Worm (Caenorhabditis elegans) whole organism, L1 larva: Measurements from ENCODE around the gene ZC8.6.

Experiments
- C34B4.2 ChIP-seq: sonication (generic microtip); optimal IDR thresholded peaks from 2 replicates; lab custom pipeline; 2017; ENCODE audit warnings: mild to moderate bottlenecking, missing genetic modification characterization, missing compliant biosample characterization
- aha-1 ChIP-seq: fragments of 150-350 bp; optimal IDR thresholded peaks from 2 replicates; lab custom pipeline; 2014; ENCODE audit warnings: missing biosample characterization, missing genetic modification characterization
- blmp-1 ChIP-seq: fragments of 150-350 bp; optimal IDR thresholded peaks from 2 replicates; lab custom pipeline; 2014; ENCODE audit warnings: missing biosample characterization, missing genetic modification characterization
- ceh-63 ChIP-seq: fragments of 200-800 bp; sonication (Bioruptor generic); optimal IDR thresholded peaks from 2 replicates; lab custom pipeline; 2018; ENCODE audit warnings: mild to moderate bottlenecking, missing genetic modification characterization, missing compliant biosample characterization
- ceh-82 ChIP-seq, 3 experiments: fragments of 150-350 bp in 1 of 3; sonication (generic microtip) in 2 of 3; optimal IDR thresholded peaks; 2 replicates each; lab custom pipeline; 2014 to 2017; ENCODE audit warnings: missing biosample characterization in 3 of 3, missing genetic modification characterization in 3 of 3
- efl-1 ChIP-seq, 4 experiments: fragments of 150-350 bp; optimal IDR thresholded peaks in 3 of 4; peaks in 1 of 4; 1 replicate in 1 of 4; 2 replicates in 3 of 4; lab custom pipeline; 2014; ENCODE audit warnings: missing biosample characterization in 2 of 4, missing genetic modification characterization in 2 of 4, missing genetic modification reagents in 2 of 4
- efl-3 ChIP-seq: fragments of 200-800 bp; sonication (Bioruptor generic); optimal IDR thresholded peaks from 2 replicates; lab custom pipeline; 2018; ENCODE audit warnings: mild to moderate bottlenecking, missing genetic modification characterization, missing compliant biosample characterization
- egl-27 ChIP-seq, 2 experiments: fragments of 150-350 bp in 1 of 2; sonication (generic microtip); optimal IDR thresholded peaks; 3 replicates each; lab custom pipeline; 2017 to 2018; ENCODE audit warnings: missing biosample characterization in 2 of 2, missing genetic modification characterization in 2 of 2, missing genetic modification reagents in 2 of 2
- elt-2 ChIP-seq: sonication (generic microtip); optimal IDR thresholded peaks from 2 replicates; lab custom pipeline; 2016; ENCODE audit warnings: missing genetic modification characterization, mild to moderate bottlenecking, inconsistent platforms, missing compliant biosample characterization, missing genetic modification reagents
- ets-5 ChIP-seq: fragments of 200-800 bp; sonication (Bioruptor generic); IDR thresholded peaks from 2 replicates; pipeline ENCODE4 v1.3.6; 2022; ENCODE audit warnings: missing genetic modification characterization, missing compliant biosample characterization
- fkh-10 ChIP-seq: sonication (generic microtip); optimal IDR thresholded peaks from 2 replicates; lab custom pipeline; 2017; ENCODE audit warnings: missing biosample characterization, missing genetic modification reagents, missing genetic modification characterization
- fkh-8 ChIP-seq: sonication (generic microtip); optimal IDR thresholded peaks from 2 replicates; lab custom pipeline; 2016; ENCODE audit warnings: mild to moderate bottlenecking, missing genetic modification characterization, missing compliant biosample characterization
- fos-1 ChIP-seq: fragments of 150-350 bp; optimal IDR thresholded peaks from 2 replicates; lab custom pipeline; 2014; ENCODE audit warnings: missing biosample characterization, missing genetic modification characterization
- hlh-17 ChIP-seq: fragments of 200-800 bp; sonication (Bioruptor generic); optimal IDR thresholded peaks from 2 replicates; lab custom pipeline; 2018; ENCODE audit warnings: missing genetic modification characterization, mild to moderate bottlenecking, missing compliant biosample characterization, moderate library complexity, borderline replicate concordance
- hlh-4 ChIP-seq: sonication (generic microtip); optimal IDR thresholded peaks from 2 replicates; lab custom pipeline; 2016; ENCODE audit warnings: mild to moderate bottlenecking, missing genetic modification characterization, missing compliant biosample characterization
- isw-1 ChIP-seq: fragments of 200-800 bp; sonication (Bioruptor generic); IDR thresholded peaks from 2 replicates; pipeline ENCODE4 v1.3.6; 2022; ENCODE audit warnings: missing genetic modification characterization, missing compliant biosample characterization
- jun-1 ChIP-seq: fragments of 150-350 bp; optimal IDR thresholded peaks from 2 replicates; lab custom pipeline; 2014; ENCODE audit warnings: missing biosample characterization, missing genetic modification reagents, missing genetic modification characterization
- lin-14 ChIP-seq: fragments of 200-800 bp; sonication (Bioruptor generic); optimal IDR thresholded peaks from 2 replicates; lab custom pipeline; 2018; ENCODE audit warnings: mild to moderate bottlenecking, missing genetic modification characterization, moderate library complexity, missing compliant biosample characterization
- lin-35 ChIP-seq, 2 experiments: fragments of 150-350 bp; optimal IDR thresholded peaks; 2 replicates each; lab custom pipeline; 2014; ENCODE audit warnings: missing biosample characterization in 2 of 2, missing genetic modification characterization in 2 of 2, missing genetic modification reagents in 2 of 2
- lir-3 ChIP-seq: sonication (generic microtip); optimal IDR thresholded peaks from 2 replicates; lab custom pipeline; 2016; ENCODE audit warnings: mild to moderate bottlenecking, missing genetic modification characterization, moderate library complexity, missing compliant biosample characterization; ENCODE audit not compliant: poor library complexity
- mab-9 ChIP-seq: fragments of 200-800 bp; sonication (Bioruptor generic); IDR thresholded peaks from 2 replicates; pipeline ENCODE4 v1.3.6; 2022; ENCODE audit warnings: missing genetic modification reagents, missing genetic modification characterization, missing compliant biosample characterization
- mef-2 ChIP-seq: fragments of 150-350 bp; optimal IDR thresholded peaks from 2 replicates; lab custom pipeline; 2014; ENCODE audit warnings: missing biosample characterization, missing genetic modification characterization
- mep-1 ChIP-seq: fragments of 150-350 bp; optimal IDR thresholded peaks from 2 replicates; lab custom pipeline; 2014; ENCODE audit warnings: missing biosample characterization, missing genetic modification characterization
- nhr-12 ChIP-seq: sonication (generic microtip); optimal IDR thresholded peaks from 2 replicates; lab custom pipeline; 2017; ENCODE audit warnings: missing biosample characterization, missing genetic modification characterization
- nhr-20 ChIP-seq: sonication (generic microtip); optimal IDR thresholded peaks from 2 replicates; lab custom pipeline; 2016; ENCODE audit warnings: mild to moderate bottlenecking, missing genetic modification characterization, missing compliant biosample characterization
- nhr-28 ChIP-seq: fragments of 150-350 bp; optimal IDR thresholded peaks from 2 replicates; lab custom pipeline; 2014; ENCODE audit warnings: missing biosample characterization, missing genetic modification characterization
- nhr-71 ChIP-seq: sonication (generic microtip); optimal IDR thresholded peaks from 2 replicates; lab custom pipeline; 2016; ENCODE audit warnings: mild to moderate bottlenecking, missing genetic modification characterization, moderate library complexity, missing compliant biosample characterization
- nhr-77 ChIP-seq: fragments of 150-350 bp; optimal IDR thresholded peaks from 2 replicates; lab custom pipeline; 2014; ENCODE audit warnings: missing biosample characterization, missing genetic modification characterization
- nhr-85 ChIP-seq: sonication (generic microtip); peaks from one replicate; lab custom pipeline; 2016; ENCODE audit warnings: missing genetic modification characterization, inconsistent platforms, missing compliant biosample characterization
- pag-3 ChIP-seq: sonication (generic microtip); optimal IDR thresholded peaks from 2 replicates; lab custom pipeline; 2017; ENCODE audit warnings: missing genetic modification characterization, mild to moderate bottlenecking, missing compliant biosample characterization, antibody characterized with exemption, borderline replicate concordance; ENCODE audit not compliant: insufficient read depth
- rnt-1 ChIP-seq: sonication (generic microtip); optimal IDR thresholded peaks from 2 replicates; lab custom pipeline; 2016; ENCODE audit warnings: mild to moderate bottlenecking, missing genetic modification characterization, moderate library complexity, missing compliant biosample characterization
- skn-1 ChIP-seq: fragments of 150-350 bp; optimal IDR thresholded peaks from 2 replicates; lab custom pipeline; 2014; ENCODE audit warnings: missing biosample characterization, missing genetic modification characterization
- snpc-4 ChIP-seq: fragments of 150-350 bp; optimal IDR thresholded peaks from 2 replicates; lab custom pipeline; 2014; ENCODE audit warnings: missing biosample characterization, missing genetic modification characterization
- snu-23 ChIP-seq: sonication (generic microtip); optimal IDR thresholded peaks from 2 replicates; lab custom pipeline; 2016; ENCODE audit warnings: missing genetic modification characterization, missing compliant biosample characterization
- sox-4 ChIP-seq: sonication (generic microtip); optimal IDR thresholded peaks from 2 replicates; lab custom pipeline; 2016; ENCODE audit warnings: missing genetic modification characterization, missing compliant biosample characterization
- sptf-1 ChIP-seq: fragments of 150-350 bp; optimal IDR thresholded peaks from 2 replicates; lab custom pipeline; 2014; ENCODE audit warnings: missing biosample characterization, missing genetic modification characterization
- tlp-1 ChIP-seq: fragments of 150-350 bp; optimal IDR thresholded peaks from 2 replicates; lab custom pipeline; 2014; ENCODE audit warnings: missing biosample characterization, missing genetic modification characterization
- unc-130 ChIP-seq: fragments of 150-350 bp; optimal IDR thresholded peaks from 2 replicates; lab custom pipeline; 2017; ENCODE audit warnings: missing biosample characterization, missing genetic modification characterization, inconsistent platforms
- unc-86 ChIP-seq: sonication (generic microtip); optimal IDR thresholded peaks from 2 replicates; lab custom pipeline; 2016; ENCODE audit warnings: missing genetic modification characterization, missing compliant biosample characterization
- unc-98 ChIP-seq: fragments of 200-800 bp; sonication (Bioruptor generic); IDR thresholded peaks from 2 replicates; pipeline ENCODE4 v1.3.6; 2022; ENCODE audit warnings: missing genetic modification characterization, missing compliant biosample characterization
- xbp-1 ChIP-seq: sonication (generic microtip); optimal IDR thresholded peaks from 2 replicates; lab custom pipeline; 2016; ENCODE audit warnings: missing genetic modification characterization, missing compliant biosample characterization
- ztf-4 ChIP-seq: fragments of 150-350 bp; optimal IDR thresholded peaks from 2 replicates; lab custom pipeline; 2014; ENCODE audit warnings: missing biosample characterization, missing genetic modification characterization

Gene ZC8.6

DNA sequence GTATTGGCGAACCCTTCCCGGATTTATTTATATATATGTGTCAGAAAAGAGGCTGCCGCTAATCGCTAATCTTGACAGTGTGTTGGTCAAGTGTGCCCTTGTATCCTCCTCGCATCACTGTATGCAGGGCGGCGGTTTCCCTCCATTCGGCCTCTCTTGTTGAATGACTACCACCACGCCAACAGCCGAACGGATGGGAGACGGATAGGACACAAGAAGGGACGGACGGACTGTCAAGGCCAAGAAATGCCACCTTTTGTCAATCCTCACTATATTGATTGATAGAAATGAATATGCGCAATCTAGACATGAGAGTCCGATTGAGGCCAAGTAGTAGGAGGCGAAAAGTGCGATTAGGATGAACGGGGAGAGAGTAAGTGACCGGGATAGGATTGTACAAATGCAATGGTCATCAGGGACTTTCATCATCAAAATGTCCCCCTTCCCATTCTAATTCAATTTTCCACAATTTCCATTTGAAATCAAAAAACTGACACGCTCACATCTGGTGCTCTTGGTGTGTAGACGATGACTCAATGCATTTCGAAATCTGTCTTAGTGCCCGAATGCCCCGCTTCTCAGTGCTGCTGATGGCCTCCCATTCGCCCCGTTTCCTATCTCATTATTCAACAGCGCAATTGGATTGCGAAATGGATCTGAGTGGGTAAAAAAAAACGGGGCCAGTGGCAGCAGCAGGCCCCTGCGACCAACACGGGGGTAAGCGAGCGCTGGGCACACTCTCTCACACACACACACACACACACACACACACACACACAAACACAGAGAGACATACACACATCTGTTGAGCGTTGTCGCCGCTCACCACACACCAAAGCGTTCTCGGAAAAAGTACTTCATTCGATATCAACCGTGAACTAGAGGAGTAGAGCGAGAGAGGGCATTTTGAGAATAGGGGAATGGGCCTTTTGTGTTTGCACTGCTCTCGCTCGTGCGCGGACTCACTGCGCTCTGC is 35.4 kb downstream of the ZC8.6 start (continued):
- TF ChIP-seq fkh-10 (GFP tag; lab: Kevin White, UChicago) (no peak), nhr-20 (tag; lab: Kevin White, UChicago) (peak; percentile 48), elt-2 (tag; lab: Kevin White, UChicago) (no peak), unc-98 (GFP tag; lab: Robert Waterston, UW) (no peak), fkh-8 (tag; lab: Kevin White, UChicago) (peak; percentile 73), fos-1 (tag; lab: Kevin White, UChicago) (no peak), nhr-28 (tag; lab: Kevin White, UChicago) (no peak), tlp-1 (tag; lab: Kevin White, UChicago) (no peak), unc-86 (tag; lab: Kevin White, UChicago) (peak; percentile 43), mep-1 (tag; lab: Kevin White, UChicago) (peak; percentile 43), lir-3 (tag; lab: Kevin White, UChicago) (no peak), nhr-85 (tag; lab: Kevin White, UChicago) (peak; percentile 60), ets-5 (GFP tag; lab: Robert Waterston, UW) (no peak), ceh-63 (GFP tag; lab: Kevin White, UChicago) (peak; percentile 52), nhr-77 (peak; percentile 56), ceh-82 (tag; optimal IDR thresholded peaks at IDR 0.05; lab: Kevin White, UChicago) (peak; percentile 12 to 64 (median 51)), jun-1 (peak; percentile 81), hlh-4 (tag; lab: Kevin White, UChicago) (no peak), snpc-4 (tag; lab: Kevin White, UChicago) (no peak), xbp-1 (tag; lab: Kevin White, UChicago) (peak; percentile 31), C34B4.2 (no peak), pag-3 (no peak), isw-1 (peak; percentile 41; the same call in 1 of the 2 replicates), efl-3 (GFP tag; lab: Kevin White, UChicago) (no peak), nhr-12 (no peak), aha-1 (tag; lab: Kevin White, UChicago) (no peak), lin-35 (GFP tag; optimal IDR thresholded peaks at IDR 0.05; lab: Kevin White, UChicago) (peak in 1 of 2 experiments; percentile 14), hlh-17 (GFP tag; lab: Kevin White, UChicago) (no peak), egl-27 (tag; optimal IDR thresholded peaks at IDR 0.05; lab: Kevin White, UChicago) (peak in 1 of 2 experiments; percentile 49), mab-9 (GFP tag; lab: Robert Waterston, UW) (no peak), sox-4 (tag; lab: Kevin White, UChicago) (no peak), unc-130 (tag; lab: Kevin White, UChicago) (no peak), nhr-71 (peak; percentile 81), ztf-4 (peak; percentile 53)

- TF ChIP-seq nhr-85 (tag; lab: Kevin White, UChicago) = peak; percentile 78
- TF ChIP-seq rnt-1 (tag; lab: Kevin White, UChicago) = peak; percentile 5
- no peak for TF ChIP-seq skn-1 (tag; lab: Kevin White, UChicago)
- TF ChIP-seq blmp-1 (tag; lab: Kevin White, UChicago) = peak; percentile 14
- TF ChIP-seq sptf-1 (tag; lab: Kevin White, UChicago) = no peak
- TF ChIP-seq efl-1 (optimal IDR thresholded peaks at IDR 0.05; lab: Kevin White, UChicago) = no peak
- peak in 1 of 2 experiments; percentile 24 for TF ChIP-seq efl-1 (GFP tag; optimal IDR thresholded peaks at IDR 0.05 in 1 of 2; lab: Kevin White, UChicago)
- peak; percentile 16 for TF ChIP-seq lin-14
- TF ChIP-seq snu-23 = no peak
- TF ChIP-seq mef-2 (tag; lab: Kevin White, UChicago) = no peak
Observed at ce11 chrX:4960910-4961680, 36.3 kb downstream of the ZC8.6 start.
